Worm (Caenorhabditis elegans) whole organism, L2 larva: ENCODE results near the gene K01A11.1.

Source experiments
- C34F6.9 ChIP-seq: fragments of 150-350 bp; optimal IDR thresholded peaks from 2 replicates; lab custom pipeline; 2014; ENCODE audit warnings: missing biosample characterization, missing genetic modification characterization
- F13H6.1 ChIP-seq: sonication (generic microtip); optimal IDR thresholded peaks from 2 replicates; lab custom pipeline; 2016; ENCODE audit warnings: missing genetic modification characterization, missing compliant biosample characterization
- R02D3.7 ChIP-seq: fragments of 150-350 bp; optimal IDR thresholded peaks from 2 replicates; lab custom pipeline; 2014; ENCODE audit warnings: missing biosample characterization, missing genetic modification characterization
- Y55F3AM.14 ChIP-seq: fragments of 200-800 bp; sonication (Bioruptor generic); optimal IDR thresholded peaks from 2 replicates; lab custom pipeline; 2018; ENCODE audit warnings: mild to moderate bottlenecking, missing genetic modification characterization, missing compliant biosample characterization
- ZK546.5 ChIP-seq: sonication (generic microtip); optimal IDR thresholded peaks from 2 replicates; lab custom pipeline; 2017; ENCODE audit warnings: missing biosample characterization, missing genetic modification characterization
- alr-1 ChIP-seq: fragments of 150-350 bp; optimal IDR thresholded peaks from 2 replicates; lab custom pipeline; 2014; ENCODE audit warnings: missing biosample characterization, missing genetic modification characterization
- aly-2 ChIP-seq: fragments of 150-350 bp; optimal IDR thresholded peaks from 2 replicates; lab custom pipeline; 2014; ENCODE audit warnings: missing biosample characterization, missing genetic modification characterization
- ama-1 ChIP-seq: fragments of 150-350 bp; optimal IDR thresholded peaks from 2 replicates; lab custom pipeline; 2018; ENCODE audit warnings: inconsistent platforms
- blmp-1 ChIP-seq: sonication (generic microtip); optimal IDR thresholded peaks from 2 replicates; lab custom pipeline; 2017; ENCODE audit warnings: missing genetic modification characterization, mild to moderate bottlenecking, missing compliant biosample characterization, antibody characterized with exemption, moderate library complexity; ENCODE audit not compliant: insufficient read depth
- ceh-82 ChIP-seq: fragments of 150-350 bp; optimal IDR thresholded peaks from 2 replicates; lab custom pipeline; 2014; ENCODE audit warnings: missing biosample characterization, missing genetic modification characterization
- crh-2 ChIP-seq: sonication (generic microtip); optimal IDR thresholded peaks from 2 replicates; lab custom pipeline; 2017; ENCODE audit warnings: missing biosample characterization, missing genetic modification characterization
- dmd-4 ChIP-seq: sonication (generic microtip); optimal IDR thresholded peaks from 2 replicates; lab custom pipeline; 2017; ENCODE audit warnings: missing biosample characterization, missing genetic modification characterization
- egl-27 ChIP-seq: sonication (generic microtip); optimal IDR thresholded peaks from 3 replicates; lab custom pipeline; 2017; ENCODE audit warnings: missing biosample characterization, missing genetic modification reagents, missing genetic modification characterization
- elt-1 ChIP-seq: fragments of 150-350 bp; optimal IDR thresholded peaks from 2 replicates; lab custom pipeline; 2014; ENCODE audit warnings: missing biosample characterization, missing genetic modification characterization
- elt-3 ChIP-seq: sonication (generic microtip); optimal IDR thresholded peaks from 2 replicates; lab custom pipeline; 2017; ENCODE audit warnings: missing biosample characterization, missing genetic modification characterization
- fos-1 ChIP-seq: fragments of 150-350 bp; optimal IDR thresholded peaks from 2 replicates; lab custom pipeline; 2014; ENCODE audit warnings: missing biosample characterization, missing genetic modification characterization
- gmeb-1 ChIP-seq: fragments of 150-350 bp; optimal IDR thresholded peaks from 2 replicates; lab custom pipeline; 2014; ENCODE audit warnings: missing biosample characterization, missing genetic modification characterization
- lin-11 ChIP-seq: fragments of 150-350 bp; sonication (generic microtip); optimal IDR thresholded peaks from 2 replicates; lab custom pipeline; 2014; ENCODE audit warnings: missing biosample characterization, missing genetic modification characterization, inconsistent platforms, mixed read lengths
- lin-13 ChIP-seq: fragments of 150-350 bp; optimal IDR thresholded peaks from 2 replicates; lab custom pipeline; 2014; ENCODE audit warnings: missing biosample characterization, missing genetic modification reagents, missing genetic modification characterization
- lin-39 ChIP-seq: fragments of 150-350 bp; optimal IDR thresholded peaks from 2 replicates; lab custom pipeline; 2014; ENCODE audit warnings: missing biosample characterization, missing genetic modification reagents, missing genetic modification characterization
- lsy-2 ChIP-seq, 2 experiments: fragments of 150-350 bp in 1 of 2; sonication (generic microtip) in 1 of 2; optimal IDR thresholded peaks; 2 replicates each; lab custom pipeline; 2014 to 2017; ENCODE audit warnings: missing biosample characterization in 2 of 2, missing genetic modification characterization in 2 of 2
- mab-5 ChIP-seq: fragments of 150-350 bp; optimal IDR thresholded peaks from 2 replicates; lab custom pipeline; 2014; ENCODE audit warnings: missing biosample characterization, missing genetic modification characterization
- mbf-1 ChIP-seq: sonication (generic microtip); optimal IDR thresholded peaks from 2 replicates; lab custom pipeline; 2017; ENCODE audit warnings: missing biosample characterization, missing genetic modification characterization
- mdl-1 ChIP-seq, 2 experiments: fragments of 150-350 bp in 1 of 2; sonication (generic microtip) in 1 of 2; optimal IDR thresholded peaks; 2 replicates each; lab custom pipeline; 2017; ENCODE audit warnings: missing biosample characterization in 2 of 2, missing genetic modification characterization in 2 of 2
- nhr-10 ChIP-seq: sonication (generic microtip); optimal IDR thresholded peaks from 2 replicates; lab custom pipeline; 2017; ENCODE audit warnings: missing biosample characterization, missing genetic modification characterization
- nhr-11 ChIP-seq: fragments of 150-350 bp; optimal IDR thresholded peaks from 2 replicates; lab custom pipeline; 2014; ENCODE audit warnings: missing biosample characterization, missing genetic modification characterization
- nhr-12 ChIP-seq: fragments of 150-350 bp; optimal IDR thresholded peaks from 2 replicates; lab custom pipeline; 2014; ENCODE audit warnings: missing biosample characterization, missing genetic modification characterization
- nhr-129 ChIP-seq: fragments of 150-350 bp; optimal IDR thresholded peaks from 2 replicates; lab custom pipeline; 2014; ENCODE audit warnings: missing biosample characterization, missing genetic modification characterization
- nhr-21 ChIP-seq: fragments of 150-350 bp; optimal IDR thresholded peaks from 2 replicates; lab custom pipeline; 2014; ENCODE audit warnings: missing biosample characterization, missing genetic modification characterization
- nhr-23 ChIP-seq: fragments of 150-350 bp; optimal IDR thresholded peaks from 2 replicates; lab custom pipeline; 2014; ENCODE audit warnings: missing biosample characterization, missing genetic modification reagents, missing genetic modification characterization
- nhr-237 ChIP-seq: fragments of 150-350 bp; optimal IDR thresholded peaks from 2 replicates; lab custom pipeline; 2014; ENCODE audit warnings: missing biosample characterization, missing genetic modification characterization
- nhr-25 ChIP-seq: fragments of 150-350 bp; sonication (generic microtip); optimal IDR thresholded peaks from 3 replicates; lab custom pipeline; 2014; ENCODE audit warnings: missing biosample characterization, missing genetic modification characterization
- nhr-6 ChIP-seq: fragments of 150-350 bp; optimal IDR thresholded peaks from 2 replicates; lab custom pipeline; 2014; ENCODE audit warnings: missing biosample characterization, missing genetic modification characterization
- nhr-77 ChIP-seq: fragments of 150-350 bp; optimal IDR thresholded peaks from 2 replicates; lab custom pipeline; 2014; ENCODE audit warnings: missing biosample characterization, missing genetic modification characterization
- peb-1 ChIP-seq: fragments of 150-350 bp; optimal IDR thresholded peaks from 2 replicates; lab custom pipeline; 2014; ENCODE audit warnings: missing biosample characterization, missing genetic modification characterization
- sem-4 ChIP-seq: fragments of 150-350 bp; optimal IDR thresholded peaks from 2 replicates; lab custom pipeline; 2014; ENCODE audit warnings: missing biosample characterization, missing genetic modification reagents, missing genetic modification characterization
- skn-1 ChIP-seq: sonication (generic microtip); optimal IDR thresholded peaks from 2 replicates; lab custom pipeline; 2017; ENCODE audit warnings: missing biosample characterization, missing genetic modification characterization
- sma-3 ChIP-seq: sonication (generic microtip); optimal IDR thresholded peaks from 2 replicates; lab custom pipeline; 2016; ENCODE audit warnings: missing genetic modification reagents, missing genetic modification characterization, missing compliant biosample characterization
- snpc-4 ChIP-seq: fragments of 150-350 bp; optimal IDR thresholded peaks from 2 replicates; lab custom pipeline; 2014; ENCODE audit warnings: missing biosample characterization, missing genetic modification characterization
- unc-39 ChIP-seq: fragments of 150-350 bp; optimal IDR thresholded peaks from 2 replicates; lab custom pipeline; 2014; ENCODE audit warnings: missing biosample characterization, missing genetic modification characterization
- unc-55 ChIP-seq: fragments of 150-350 bp; sonication (generic microtip); optimal IDR thresholded peaks from 3 replicates; lab custom pipeline; 2014; ENCODE audit warnings: missing biosample characterization, missing genetic modification reagents, missing genetic modification characterization
- zag-1 ChIP-seq: fragments of 150-350 bp; optimal IDR thresholded peaks from 2 replicates; lab custom pipeline; 2014; ENCODE audit warnings: missing biosample characterization, missing genetic modification characterization
- ztf-1 ChIP-seq: fragments of 200-800 bp; sonication (Bioruptor generic); conservative IDR thresholded peaks from 2 replicates; pipeline ENCODE4 v1.3.6; 2022; ENCODE audit warnings: missing genetic modification characterization, missing compliant biosample characterization
- ztf-11 ChIP-seq: sonication (generic microtip); optimal IDR thresholded peaks from 2 replicates; lab custom pipeline; 2017; ENCODE audit warnings: missing biosample characterization, missing genetic modification characterization
- ztf-4 ChIP-seq: fragments of 150-350 bp; optimal IDR thresholded peaks from 2 replicates; lab custom pipeline; 2014; ENCODE audit warnings: missing biosample characterization, missing genetic modification characterization

K01A11.1 gene

DNA sequence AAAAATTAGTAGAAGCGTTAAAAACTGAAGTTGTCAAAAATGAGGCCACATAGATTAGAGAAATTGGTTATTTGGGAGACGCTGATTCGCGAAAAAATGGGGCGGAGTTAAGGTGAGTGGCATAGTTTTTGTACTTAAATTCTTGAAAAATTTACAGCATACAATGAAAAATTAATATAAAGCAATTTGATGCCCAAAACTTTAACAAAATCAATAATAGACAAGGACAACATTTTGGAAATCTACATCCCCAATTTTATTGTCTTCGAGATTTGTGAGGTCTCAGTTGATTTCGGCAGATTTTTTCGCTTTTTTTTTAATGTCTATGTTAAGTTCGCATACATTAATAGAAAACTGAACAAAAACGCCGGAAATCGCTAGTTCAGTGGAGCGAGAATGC lies 45.0 kb upstream of the K01A11.1 start:
- TF ChIP-seq sma-3 (GFP tag; lab: Kevin White, UChicago) (peak; percentile 60), nhr-10 (tag; lab: Kevin White, UChicago) (no peak), skn-1 (tag; lab: Kevin White, UChicago) (no peak), peb-1 (tag; lab: Kevin White, UChicago) (no peak), nhr-237 (no peak), fos-1 (tag; lab: Kevin White, UChicago) (no peak), lin-11 (tag; lab: Kevin White, UChicago) (no peak), elt-3 (tag; lab: Kevin White, UChicago) (no peak), mab-5 (tag; lab: Kevin White, UChicago) (no peak), ztf-11 (no peak), unc-39 (no peak), nhr-12 (tag; lab: Kevin White, UChicago) (no peak), ZK546.5 (tag; lab: Kevin White, UChicago) (no peak), zag-1 (no peak), dmd-4 (tag; lab: Kevin White, UChicago) (no peak), ama-1 (lab: Kevin White, UChicago) (no peak), nhr-6 (tag; lab: Kevin White, UChicago) (no peak), F13H6.1 (tag; lab: Kevin White, UChicago) (no peak), nhr-77 (tag; lab: Kevin White, UChicago) (no peak), ztf-4 (tag; lab: Kevin White, UChicago) (no peak), egl-27 (tag; lab: Kevin White, UChicago) (no peak), elt-1 (no peak), snpc-4 (tag; lab: Kevin White, UChicago) (no peak), alr-1 (tag; lab: Kevin White, UChicago) (no peak), sem-4 (tag; lab: Kevin White, UChicago) (no peak), nhr-129 (no peak), nhr-25 (tag; lab: Kevin White, UChicago) (no peak), C34F6.9 (peak; percentile 6), blmp-1 (no peak), aly-2 (tag; lab: Kevin White, UChicago) (no peak), mbf-1 (tag; lab: Kevin White, UChicago) (no peak), nhr-23 (no peak), lin-13 (GFP tag; lab: Kevin White, UChicago) (no peak), R02D3.7 (tag; lab: Kevin White, UChicago) (no peak), ceh-82 (tag; lab: Kevin White, UChicago) (no peak), nhr-21 (no peak), lsy-2 (tag; optimal IDR thresholded peaks at IDR 0.05; lab: Kevin White, UChicago) (peak in 1 of 2 experiments; percentile 39), gmeb-1 (tag; lab: Kevin White, UChicago) (peak; percentile 0), nhr-11 (no peak), mdl-1 (tag; optimal IDR thresholded peaks at IDR 0.05; lab: Kevin White, UChicago) (no peak), unc-55 (GFP tag; lab: Kevin White, UChicago) (peak; percentile 29)

DNA sequence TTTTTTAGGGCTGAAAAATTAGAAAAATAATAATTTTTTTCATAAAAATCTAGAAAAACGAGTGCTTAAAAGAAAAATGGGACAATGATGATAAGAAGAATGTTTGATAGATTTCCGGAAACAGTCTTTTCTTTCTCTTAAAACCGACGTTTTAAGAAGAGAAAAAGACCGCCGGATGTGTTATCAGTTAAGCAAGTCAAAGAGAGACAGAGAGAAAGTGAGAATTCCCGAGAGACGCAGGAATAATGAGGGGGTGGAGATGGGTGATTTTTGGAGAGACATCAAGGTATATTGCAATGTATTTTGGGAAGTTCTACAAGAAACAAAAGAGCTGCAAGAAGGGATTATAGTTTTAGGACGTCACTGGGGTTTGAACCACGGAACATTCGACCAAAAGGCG lies 44.2 kb upstream of the K01A11.1 start, which contains the start of gene C34C12.9:
TSS of gene C34C12.9 (minus strand) at position 16 of the 400 bp plus-strand sequence.
- TF ChIP-seq gmeb-1 (tag; lab: Kevin White, UChicago) (no peak), unc-55 (GFP tag; lab: Kevin White, UChicago) (no peak), mab-5 (tag; lab: Kevin White, UChicago) (no peak), peb-1 (tag; lab: Kevin White, UChicago) (no peak), nhr-25 (tag; lab: Kevin White, UChicago) (no peak), sem-4 (tag; lab: Kevin White, UChicago) (no peak), lsy-2 (tag; optimal IDR thresholded peaks at IDR 0.05; lab: Kevin White, UChicago) (no peak), crh-2 (tag; lab: Kevin White, UChicago) (no peak), ztf-1 (GFP tag; lab: Robert Waterston, UW) (no peak), blmp-1 (no peak), F13H6.1 (tag; lab: Kevin White, UChicago) (no peak), Y55F3AM.14 (GFP tag; lab: Kevin White, UChicago) (no peak), lin-39 (tag; lab: Kevin White, UChicago) (no peak), nhr-10 (tag; lab: Kevin White, UChicago) (no peak), nhr-23 (no peak), ama-1 (lab: Kevin White, UChicago) (no peak), R02D3.7 (tag; lab: Kevin White, UChicago) (no peak)
